Fruit fly (Drosophila melanogaster): Measurements from ENCODE around the gene ck.

dm6 chr2L:15009703-15010102, 48.0 kb downstream of the ck start, which contains the start of the genes THG and Rnmt:
- no peak for TF ChIP-seq CG8478 (optimal IDR thresholded peaks at IDR 0.05)
- TF ChIP-seq CTCF (optimal IDR thresholded peaks at IDR 0.05) = no peak
